Fruit fly (Drosophila melanogaster): ENCODE results near the gene CG11696.
A peak's percentile ranks its signal among the peaks of the same experiment; 100 is the strongest.

The CG11696 gene

DNA sequence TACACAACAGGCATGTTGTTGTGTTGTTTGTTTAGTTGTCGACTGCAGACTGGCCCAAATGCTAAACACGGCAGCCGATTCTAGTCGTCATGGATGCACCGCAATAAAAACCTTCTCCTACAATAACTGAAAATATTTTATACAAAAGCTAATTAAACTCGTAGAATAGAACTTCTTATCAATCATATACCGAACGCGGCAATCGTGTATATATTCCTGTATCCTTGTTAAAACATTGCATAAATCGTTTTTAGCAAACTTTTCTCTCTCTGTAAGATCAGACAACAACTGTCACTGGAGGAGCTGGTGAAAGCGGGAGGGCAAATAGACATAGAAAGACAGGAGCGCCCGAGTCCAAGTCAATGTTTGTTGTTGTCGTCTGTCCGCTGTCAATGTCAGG is 24.8 kb upstream of the CG11696 start (continued):
- TF ChIP-seq Med (GFP tag) (peak; percentile 85), CG2116 (GFP tag; optimal IDR thresholded peaks at IDR 0.05) (peak; percentile 8), CG1024 (GFP tag; IDR thresholded peaks at IDR 0.05) (0 out of 2 replicates have a peak, but pooled peaks have one; percentile 29), dmrt11E (tag; optimal IDR thresholded peaks at IDR 0.05) (peak; percentile 74), CG32767 (GFP tag; IDR thresholded peaks at IDR 0.05) (no peak), Spps (tag; optimal IDR thresholded peaks at IDR 0.05) (no peak), CG34422 (GFP tag; IDR thresholded peaks at IDR 0.05) (no peak), Doc3 (GFP tag; IDR thresholded peaks at IDR 0.05; ENCODE audit: partially characterized antibody) (no peak), CG9876 (GFP tag; optimal IDR thresholded peaks at IDR 0.05) (no peak), CG4707 (GFP tag; optimal IDR thresholded peaks at IDR 0.05) (peak; percentile 9), HLHmδ (GFP tag; optimal IDR thresholded peaks at IDR 0.05) (no peak), sd (tag; optimal IDR thresholded peaks at IDR 0.05) (no peak), peb (GFP tag; IDR thresholded peaks at IDR 0.05) (no peak), CG1529 (GFP tag; optimal IDR thresholded peaks at IDR 0.05) (no peak), CG2202 (tag; optimal IDR thresholded peaks at IDR 0.05) (peak; percentile 35), Hey (tag; optimal IDR thresholded peaks at IDR 0.05) (no peak), Gsc (GFP tag; IDR thresholded peaks at IDR 0.05) (no peak), dmrt99B (tag; optimal IDR thresholded peaks at IDR 0.05) (peak; percentile 51), gro (GFP tag; optimal IDR thresholded peaks at IDR 0.05) (no peak), CG10321 (GFP tag; IDR thresholded peaks at IDR 0.05) (no peak), CG12236 (GFP tag; optimal IDR thresholded peaks at IDR 0.05) (peak; percentile 3), Lhr (GFP tag; optimal IDR thresholded peaks at IDR 0.05) (no peak), vnd (GFP tag; IDR thresholded peaks at IDR 0.05; ENCODE audit: partially characterized antibody) (no peak), CG14014 (GFP tag; IDR thresholded peaks at IDR 0.05) (no peak), Atf-2 (GFP tag; optimal IDR thresholded peaks at IDR 0.05) (peak; percentile 0), crp (GFP tag; optimal IDR thresholded peaks at IDR 0.05) (no peak), CG12659 (GFP tag; optimal IDR thresholded peaks at IDR 0.05) (no peak), croc (GFP tag; conservative IDR thresholded peaks at IDR 0.05) (0 out of 3 replicates have a peak, but pooled peaks have one; percentile 18), CG3726 (GFP tag; IDR thresholded peaks at IDR 0.05) (no peak), bsh (GFP tag; optimal IDR thresholded peaks at IDR 0.05) (peak; percentile 57 to 69), Oli (tag; optimal IDR thresholded peaks at IDR 0.05) (peak; percentile 41), Bteb2 (GFP tag; optimal IDR thresholded peaks at IDR 0.05) (no peak), NC2α (GFP tag; optimal IDR thresholded peaks at IDR 0.05) (peak; percentile 34), CG14965 (GFP tag; optimal IDR thresholded peaks at IDR 0.05; ENCODE audit: borderline replicate concordance) (no peak), CG2199 (GFP tag; IDR thresholded peaks at IDR 0.05) (no peak), B-H1 (GFP tag; IDR thresholded peaks at IDR 0.05) (no peak), CG16863 (GFP tag; optimal IDR thresholded peaks at IDR 0.05) (peak; percentile 26), Nf-YC (tag; optimal IDR thresholded peaks at IDR 0.05) (no peak), Scr (GFP tag; IDR thresholded peaks at IDR 0.05; ENCODE audit: partially characterized antibody) (no peak), pita (GFP tag; optimal IDR thresholded peaks at IDR 0.05) (no peak), Max (GFP tag; optimal IDR thresholded peaks at IDR 0.05) (peak; percentile 15), CG18262 (tag; optimal IDR thresholded peaks at IDR 0.05) (peak; percentile 69), CG11695 (GFP tag; IDR thresholded peaks at IDR 0.05) (peak; percentile 51; the same call in 2 of the 3 replicates), CG10274 (GFP tag; optimal IDR thresholded peaks at IDR 0.05) (no peak), fd102C (GFP tag; optimal IDR thresholded peaks at IDR 0.05) (no peak), CrebB (tag; optimal IDR thresholded peaks at IDR 0.05) (no peak), row (GFP tag; IDR thresholded peaks at IDR 0.05) (peak; percentile 47; the same call in 1 of the 3 replicates), Sox102F (GFP tag; optimal IDR thresholded peaks at IDR 0.05) (peak; percentile 51), tna (GFP tag; IDR thresholded peaks at IDR 0.05; ENCODE audit: partially characterized antibody) (no peak), Deaf1 (tag; optimal IDR thresholded peaks at IDR 0.05) (no peak)

Data from whole organism, embryonic.